Worm (Caenorhabditis elegans): ENCODE measurements around the gene cyp-33D3.

- no peak for TF ChIP-seq madf-6 (GFP tag; IDR thresholded peaks at IDR 0.05)
- TF ChIP-seq hrde-1 (tag; optimal IDR thresholded peaks at IDR 0.05; ENCODE audit: borderline replicate concordance) = no peak
Measured at ce11 chrV:18826445-18826844, 10.6 kb downstream of the cyp-33D3 start.

Measured in whole organism, young adult.